Fruit fly (Drosophila melanogaster): ENCODE results near the gene Lkr.

The Lkr gene

dm6 chr3L:5577250-5578138 is 48.4 kb upstream of the Lkr start, which contains the start of gene Msr-110 (continued):
- peak; percentile 87 to 96 for TF ChIP-seq bsh (GFP tag; optimal IDR thresholded peaks at IDR 0.05)
- TF ChIP-seq NfI (GFP tag; optimal IDR thresholded peaks at IDR 0.05), result peak; percentile 83
- peak; percentile 83 for TF ChIP-seq CG11456 (GFP tag; IDR thresholded peaks at IDR 0.05)
- peak; percentile 71 for TF ChIP-seq E2f2 (GFP tag; IDR thresholded peaks at IDR 0.05)
- peak; percentile 73 to 77 for TF ChIP-seq Pdp1 (GFP tag; optimal IDR thresholded peaks at IDR 0.05)
- no peak for TF ChIP-seq CG14860 (GFP tag; IDR thresholded peaks at IDR 0.05; ENCODE audit: partially characterized antibody)
- peak; percentile 85 for TF ChIP-seq CG7372 (GFP tag; IDR thresholded peaks at IDR 0.05)
- peak; percentile 74 for TF ChIP-seq Atf3 (GFP tag; optimal IDR thresholded peaks at IDR 0.05)
- peak; percentile 85 for TF ChIP-seq Ssrp (tag; optimal IDR thresholded peaks at IDR 0.05)
- no peak for TF ChIP-seq CG9797 (GFP tag; optimal IDR thresholded peaks at IDR 0.05)
- TF ChIP-seq CG1602 (GFP tag; optimal IDR thresholded peaks at IDR 0.05), result peak; percentile 68
- TF ChIP-seq eyg (GFP tag; optimal IDR thresholded peaks at IDR 0.05), result peak; percentile 69
- TF ChIP-seq Med (GFP tag), result peak; percentile 95
- no peak for TF ChIP-seq Dfd (GFP tag; optimal IDR thresholded peaks at IDR 0.05)

- TF ChIP-seq CG6254 (GFP tag; optimal IDR thresholded peaks at IDR 0.05), result peak; percentile 31
- no peak for TF ChIP-seq sens-2 (GFP tag; IDR thresholded peaks at IDR 0.05)
- TF ChIP-seq grau (tag; optimal IDR thresholded peaks at IDR 0.05), result peak; percentile 74
- TF ChIP-seq Drgx (GFP tag; IDR thresholded peaks at IDR 0.05), result 0 out of 2 replicates have a peak, but pooled peaks have one; percentile 17
- TF ChIP-seq CG34376 (GFP tag; optimal IDR thresholded peaks at IDR 0.05), result no peak
- peak; percentile 81 for TF ChIP-seq Nf-YC (tag; optimal IDR thresholded peaks at IDR 0.05)
- no peak for TF ChIP-seq lab (GFP tag; optimal IDR thresholded peaks at IDR 0.05)
- no peak for TF ChIP-seq oc (tag; optimal IDR thresholded peaks at IDR 0.05)
- TF ChIP-seq Ptx1 (GFP tag; IDR thresholded peaks at IDR 0.05), result 0 out of 2 replicates have a peak, but pooled peaks have one; percentile 11
- no peak for TF ChIP-seq nerfin-1 (tag; optimal IDR thresholded peaks at IDR 0.05)
- peak; percentile 77 for TF ChIP-seq Med (GFP tag)
- peak; percentile 12; the same call in 1 of the 2 replicates for TF ChIP-seq lmd (GFP tag; IDR thresholded peaks at IDR 0.05)
- TF ChIP-seq nmo (GFP tag; optimal IDR thresholded peaks at IDR 0.05), result no peak
- TF ChIP-seq ssp (GFP tag; IDR thresholded peaks at IDR 0.05), result no peak
- TF ChIP-seq dysf (GFP tag; IDR thresholded peaks at IDR 0.05), result 0 out of 3 replicates have a peak, but pooled peaks have one; percentile 6
- no peak for TF ChIP-seq gcm2 (GFP tag; optimal IDR thresholded peaks at IDR 0.05)
- no peak for TF ChIP-seq CG10366 (GFP tag; IDR thresholded peaks at IDR 0.05)
- peak; percentile 7 for TF ChIP-seq CG11504 (tag; optimal IDR thresholded peaks at IDR 0.05)
- no peak for TF ChIP-seq prd (optimal IDR thresholded peaks at IDR 0.05)
- TF ChIP-seq prd (GFP tag; IDR thresholded peaks at IDR 0.05), result peak; percentile 10; the same call in 1 of the 3 replicates
- no peak for TF ChIP-seq ro (GFP tag; IDR thresholded peaks at IDR 0.05)
Measured at dm6 chr3L:5576543-5576942, 47.4 kb upstream of the Lkr start.

dm6 chr3L:5575524-5575923 is 46.4 kb upstream of the Lkr start:
- TF ChIP-seq CG2875 (GFP tag; optimal IDR thresholded peaks at IDR 0.05) (no peak), Med (GFP tag) (peak; percentile 43), CG8388 (GFP tag; optimal IDR thresholded peaks at IDR 0.05) (peak; percentile 62)

Data from whole organism, embryonic.